Fruit fly (Drosophila melanogaster): Measurements from ENCODE around the gene CG12310.
A peak's percentile ranks its signal among the peaks of the same experiment; 100 is the strongest.

The CG12310 gene

DNA sequence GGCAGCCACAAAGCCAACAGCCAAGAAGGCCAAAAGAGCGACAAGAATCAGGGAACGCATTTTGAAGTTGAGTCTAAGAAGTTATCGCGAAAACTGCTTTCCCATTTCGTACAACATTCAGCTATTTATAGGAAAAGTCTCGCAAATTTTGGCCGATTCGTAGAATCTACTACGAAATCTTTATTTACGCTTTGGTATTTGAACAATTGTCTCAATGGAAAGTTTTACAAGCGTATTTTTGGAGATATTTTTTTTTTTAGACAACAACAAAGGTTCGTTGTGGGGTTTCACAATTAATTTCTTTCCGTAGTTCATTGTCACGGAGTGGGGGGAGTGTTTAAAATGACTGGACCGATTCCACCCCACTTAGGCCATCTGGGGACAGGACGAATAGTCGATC is at the start of gene CG12310:
TSS of gene CG12310 (minus strand) at position 101 of the 400 bp plus-strand sequence.
- TF ChIP-seq noc (tag; optimal IDR thresholded peaks at IDR 0.05), result no peak

DNA sequence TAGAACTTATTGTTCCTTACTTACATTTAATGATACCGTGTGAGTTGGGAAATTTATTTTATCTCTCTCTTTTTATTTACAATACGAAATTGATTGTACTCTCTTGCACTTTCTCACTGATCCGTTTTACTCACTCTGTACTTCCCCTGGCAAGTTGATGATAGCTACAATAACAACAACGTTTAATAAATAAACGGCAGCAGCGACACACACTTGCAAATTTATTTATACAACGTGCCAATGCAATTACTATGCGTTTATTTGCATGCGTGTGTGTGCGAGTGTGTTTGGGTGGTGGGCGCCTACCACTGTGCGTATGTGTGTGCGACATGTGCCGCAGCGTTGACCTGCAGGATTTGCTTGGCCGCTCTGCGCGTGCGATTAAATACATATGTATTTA is 48.9 kb upstream of the CG12310 start:
- no peak for TF ChIP-seq noc (tag; optimal IDR thresholded peaks at IDR 0.05)

DNA sequence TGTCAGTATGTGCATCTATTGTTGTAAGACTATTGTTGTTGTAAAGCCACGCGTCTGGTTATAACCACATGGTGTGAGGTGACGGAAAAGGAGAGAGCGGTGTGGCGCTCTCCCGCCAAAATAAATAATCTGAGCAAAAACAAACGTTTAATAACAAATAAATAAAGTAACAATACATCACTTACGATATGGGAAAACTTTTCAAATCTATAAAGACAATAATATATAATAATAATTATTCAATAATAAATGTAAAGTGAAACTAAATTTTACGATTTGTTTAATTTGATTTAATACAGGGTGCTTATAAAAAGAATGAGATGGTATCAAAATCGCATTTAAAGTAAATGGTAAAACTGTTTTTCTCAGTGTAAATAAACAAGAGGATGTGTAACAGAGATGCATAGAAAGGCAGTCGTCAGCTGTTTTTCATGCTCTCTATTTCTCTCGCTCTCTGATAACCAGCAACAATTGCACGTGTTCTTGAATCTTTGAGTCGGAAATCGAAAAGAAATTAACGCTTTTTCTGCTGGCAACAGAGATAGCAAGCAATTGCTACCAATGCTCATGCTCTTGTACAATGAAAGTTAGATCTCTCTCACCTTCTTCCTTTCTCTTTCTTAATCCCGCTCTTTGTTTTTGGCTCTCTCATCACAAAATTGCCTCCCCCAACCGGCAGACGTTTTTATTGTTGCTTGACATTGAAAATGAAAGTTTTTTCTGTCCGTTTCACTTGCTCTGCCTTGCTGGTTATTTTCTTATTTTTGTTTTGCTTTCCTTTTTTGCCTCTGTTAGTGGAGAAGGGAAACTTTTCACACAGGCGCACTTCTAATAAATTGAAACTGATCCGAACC is 48.3 kb upstream of the CG12310 start:
- TF ChIP-seq noc (tag; optimal IDR thresholded peaks at IDR 0.05), result peak; percentile 69

DNA sequence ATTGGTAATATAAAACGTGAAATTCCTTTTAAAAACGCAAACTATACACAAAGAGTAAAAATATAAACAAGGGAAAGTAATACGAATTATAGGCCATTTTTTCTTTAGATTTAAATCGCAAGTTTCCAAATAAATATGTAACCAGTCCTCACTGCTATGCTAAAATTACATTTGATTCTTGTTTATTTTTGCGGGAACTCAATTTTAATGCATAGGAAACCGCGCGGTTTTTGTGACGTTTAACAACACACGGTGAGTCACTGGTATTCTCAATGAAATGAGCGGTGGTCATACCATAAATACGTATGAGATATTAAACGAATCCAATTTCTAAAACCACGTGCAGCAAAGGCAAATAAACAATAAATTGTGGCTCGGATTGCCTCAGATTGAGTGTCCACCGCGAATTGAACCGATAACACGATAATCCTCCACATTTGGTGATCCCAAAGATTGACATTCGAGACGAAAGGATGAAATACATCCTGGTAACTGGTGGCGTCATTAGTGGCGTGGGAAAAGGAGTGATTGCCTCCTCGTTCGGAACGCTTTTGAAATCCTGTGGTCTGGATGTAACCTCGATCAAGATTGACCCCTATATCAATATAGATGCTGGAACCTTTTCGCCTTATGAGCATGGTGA is 47.4 kb upstream of the CG12310 start, which contains the start of gene Ctps:
TSS of gene Ctps (plus strand) at position 37 of the 643 bp plus-strand sequence.
- TF ChIP-seq noc (tag; optimal IDR thresholded peaks at IDR 0.05), result no peak

DNA sequence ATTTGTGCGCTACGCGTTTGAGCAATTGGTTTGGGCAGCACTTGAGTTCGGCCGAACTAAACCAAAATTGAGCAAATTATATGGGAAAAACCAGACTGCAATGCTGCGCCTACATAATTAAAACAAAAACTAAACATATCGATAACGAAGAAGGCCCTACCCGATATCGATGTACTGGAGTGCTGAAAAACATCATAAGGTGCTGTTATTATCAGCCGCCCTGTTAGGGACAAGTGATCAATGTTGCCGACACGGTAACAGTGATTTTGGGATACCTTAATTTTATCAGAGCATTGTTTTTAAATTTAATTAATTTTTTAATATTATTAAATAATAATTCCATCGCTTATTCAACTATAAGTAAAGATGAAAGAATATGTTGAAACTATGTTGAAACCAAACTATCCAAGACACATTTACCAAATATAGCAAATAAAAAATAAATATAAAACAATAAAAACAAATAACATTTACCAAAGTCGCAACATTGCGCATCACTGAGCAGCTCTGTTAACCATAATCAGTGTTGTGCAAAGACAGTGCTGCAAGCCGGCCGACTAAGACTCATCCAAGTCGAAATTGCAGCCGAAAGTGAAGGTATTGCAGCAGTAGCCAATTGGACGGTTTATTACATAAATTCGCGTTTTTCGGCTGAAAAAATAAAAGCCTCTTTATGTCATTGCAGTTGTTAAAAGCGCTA is 44.1 kb upstream of the CG12310 start, which contains the start of the genes sstn, Plp and GlyRS:
TSS of gene sstn (minus strand) at position 131 of the 700 bp plus-strand sequence.
TSS of gene Plp (minus strand) at position 136 of the 700 bp plus-strand sequence.
TSS of gene GlyRS (plus strand) at position 554 of the 700 bp plus-strand sequence.
- peak; percentile 58 for TF ChIP-seq noc (tag; optimal IDR thresholded peaks at IDR 0.05)

DNA sequence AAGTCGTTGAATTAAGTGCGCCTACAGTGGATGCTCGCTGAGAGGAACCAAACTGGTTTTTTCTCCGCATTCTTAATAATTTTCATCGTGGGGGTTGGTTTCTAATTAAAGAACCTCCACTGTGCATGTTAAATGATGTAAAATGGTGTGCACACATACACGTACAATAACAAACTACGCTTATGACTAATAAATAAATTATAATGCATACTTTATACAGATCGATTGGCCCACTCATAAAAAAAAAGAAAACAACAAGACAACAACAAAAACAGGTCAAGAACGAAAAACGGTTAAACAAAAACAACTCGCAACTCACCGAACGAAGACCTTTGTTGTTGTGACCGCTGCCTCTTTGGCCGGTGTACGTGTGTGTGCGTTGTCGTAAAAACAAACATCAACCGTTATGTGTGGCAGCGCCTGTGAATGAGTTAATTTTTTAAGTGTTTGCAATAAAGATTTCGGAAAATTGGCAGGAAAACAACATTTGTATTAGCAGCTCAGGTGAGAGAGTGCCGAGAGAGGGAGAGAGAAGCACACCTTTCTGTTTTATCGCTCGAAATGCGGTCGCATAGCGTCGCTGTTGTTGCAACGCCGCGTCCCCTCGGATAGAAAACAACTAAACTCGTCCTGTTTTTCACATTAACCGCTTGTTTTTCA is 43.5 kb upstream of the CG12310 start:
- no peak for TF ChIP-seq noc (tag; optimal IDR thresholded peaks at IDR 0.05)

DNA sequence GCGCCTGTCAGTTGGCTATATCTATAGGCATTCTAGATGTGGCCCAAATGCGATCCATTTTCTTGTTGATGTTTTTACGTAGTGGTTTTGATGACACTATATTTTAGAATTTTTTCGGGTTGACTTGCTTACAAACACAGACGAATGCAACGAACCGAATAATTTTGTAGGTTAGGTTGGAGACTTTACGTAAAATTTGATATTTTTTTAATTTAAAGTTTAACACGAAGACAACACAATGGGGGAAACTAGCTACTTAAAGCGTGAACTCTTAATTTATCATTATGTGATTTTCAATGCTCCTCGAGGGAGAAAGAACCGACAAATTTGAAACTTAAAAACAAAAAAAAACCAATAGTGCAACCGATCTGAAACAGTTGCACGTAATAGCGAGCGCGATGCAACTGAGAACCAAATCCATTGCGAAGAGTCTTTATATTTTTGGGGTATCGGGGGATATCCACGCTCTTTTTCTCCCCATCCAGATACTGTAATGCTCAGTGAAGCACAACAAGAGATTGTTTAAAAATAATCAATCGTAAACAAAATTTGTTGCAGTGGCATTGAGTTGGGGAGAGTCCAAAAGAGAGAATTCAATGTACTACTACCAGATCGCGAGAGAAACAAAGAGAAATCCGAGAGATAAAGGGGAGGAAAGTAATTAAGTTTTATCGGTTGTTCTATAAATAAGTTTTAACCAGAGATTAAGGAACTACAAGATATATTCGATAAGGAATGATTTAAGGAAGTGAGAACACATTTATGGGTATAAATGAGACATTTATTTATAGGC is 39.5 kb upstream of the CG12310 start:
- TF ChIP-seq noc (tag; optimal IDR thresholded peaks at IDR 0.05), result no peak

DNA sequence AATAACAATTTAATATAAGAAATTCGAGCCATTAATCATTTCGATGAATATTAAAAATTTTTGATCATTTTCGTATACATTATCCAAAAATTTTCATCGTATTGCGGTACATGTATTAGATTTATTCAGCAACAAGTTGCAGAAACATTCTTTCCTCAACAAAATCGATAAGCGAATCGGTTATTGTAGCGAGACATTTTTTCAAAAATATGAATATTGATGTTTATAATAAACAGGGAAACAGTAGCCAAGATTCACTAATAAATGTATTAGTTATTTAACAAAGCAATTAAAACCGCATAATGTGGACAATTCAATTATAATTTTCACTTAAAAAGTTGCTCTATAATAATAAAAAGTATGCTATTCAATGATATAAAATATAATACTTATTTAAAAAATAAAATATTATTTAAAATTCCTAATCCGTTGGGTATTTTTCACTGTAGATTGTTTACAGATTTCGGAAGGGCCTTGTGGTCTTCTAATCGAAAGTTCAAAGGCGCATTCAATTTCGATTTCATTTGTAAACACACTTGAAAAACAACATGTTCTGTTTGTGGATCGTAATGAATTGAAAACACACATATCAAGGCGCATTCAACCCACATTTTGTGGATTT is 38.6 kb upstream of the CG12310 start:
- no peak for TF ChIP-seq noc (tag; optimal IDR thresholded peaks at IDR 0.05)

DNA sequence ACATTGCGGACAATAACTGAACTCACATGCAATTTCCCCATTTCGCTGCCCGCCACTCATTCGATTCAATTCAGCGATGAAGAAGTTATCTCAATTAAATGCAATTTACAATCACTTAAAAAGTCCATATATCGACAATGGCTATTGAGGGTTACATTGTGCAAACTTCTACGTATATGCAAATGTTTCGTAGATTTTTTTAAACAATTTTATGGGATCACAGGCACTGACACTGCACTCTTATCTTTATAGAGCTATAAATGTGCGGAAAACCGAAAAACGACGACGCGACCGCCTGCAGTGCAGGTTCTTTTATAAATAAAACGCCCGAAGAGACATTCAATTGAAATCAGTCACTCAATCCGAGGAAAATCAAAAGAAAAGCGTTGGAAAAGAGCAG is 37.7 kb upstream of the CG12310 start:
- no peak for TF ChIP-seq noc (tag; optimal IDR thresholded peaks at IDR 0.05)

DNA sequence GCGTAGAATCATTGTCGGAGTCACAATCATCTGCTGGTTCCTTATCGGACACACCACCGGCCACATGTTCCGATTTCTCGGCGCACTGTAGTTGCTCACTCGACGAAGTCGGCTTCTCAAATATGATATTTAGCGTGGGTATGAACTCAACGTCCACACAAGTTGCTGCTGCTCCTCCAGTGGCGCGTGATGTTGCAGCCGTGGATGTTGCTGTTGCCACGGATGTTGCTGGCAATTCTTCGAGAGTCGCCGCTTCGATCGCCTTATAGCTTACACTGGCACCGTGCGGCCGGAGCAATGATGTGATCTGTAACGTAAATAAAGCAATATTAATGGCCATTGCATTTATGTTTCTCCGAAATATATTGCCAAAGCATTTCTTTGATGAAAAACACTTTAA is 33.7 kb upstream of the CG12310 start:
- no peak for TF ChIP-seq noc (tag; optimal IDR thresholded peaks at IDR 0.05)

DNA sequence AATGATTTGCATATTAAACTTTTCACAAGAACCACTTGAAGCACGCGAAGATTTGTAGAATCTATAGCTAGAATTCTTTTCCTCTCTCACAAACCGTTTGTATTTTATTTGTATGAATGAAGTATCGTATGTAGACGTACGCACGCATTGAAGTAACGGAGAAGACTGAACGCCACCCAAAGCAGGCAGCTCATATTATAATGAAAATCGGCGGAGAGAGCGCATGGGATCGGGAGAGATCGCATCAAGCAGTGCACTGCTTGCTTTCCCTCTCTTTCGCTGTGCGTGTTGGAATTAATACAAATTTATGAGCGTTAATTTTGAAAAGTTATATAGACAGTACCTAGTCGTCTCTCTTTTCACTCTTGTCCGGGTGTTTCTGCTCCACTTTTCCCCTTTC is 28.7 kb upstream of the CG12310 start:
- no peak for TF ChIP-seq noc (tag; optimal IDR thresholded peaks at IDR 0.05)

DNA sequence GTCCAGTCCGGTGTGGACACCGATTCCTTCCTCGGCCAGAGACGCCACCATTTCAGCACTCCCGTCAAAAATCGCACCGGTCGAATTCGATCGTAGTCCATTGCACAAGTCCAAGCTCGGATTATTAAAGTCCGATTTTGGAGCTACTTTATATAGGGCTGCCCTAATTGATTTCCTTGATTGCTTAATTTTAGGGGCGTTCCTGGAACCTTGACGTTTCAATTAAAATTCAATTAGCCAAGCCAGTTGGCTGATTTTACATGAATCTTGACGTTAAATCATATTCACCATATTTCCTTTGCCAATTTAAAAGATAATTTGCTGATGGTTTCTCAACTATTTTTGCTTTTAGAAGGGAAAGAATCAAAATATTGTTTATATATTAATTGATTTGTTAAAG is 27.7 kb upstream of the CG12310 start, which contains the start of gene Or71a:
TSS of gene Or71a (minus strand) at position 101 of the 400 bp plus-strand sequence.
- TF ChIP-seq noc (tag; optimal IDR thresholded peaks at IDR 0.05), result no peak

DNA sequence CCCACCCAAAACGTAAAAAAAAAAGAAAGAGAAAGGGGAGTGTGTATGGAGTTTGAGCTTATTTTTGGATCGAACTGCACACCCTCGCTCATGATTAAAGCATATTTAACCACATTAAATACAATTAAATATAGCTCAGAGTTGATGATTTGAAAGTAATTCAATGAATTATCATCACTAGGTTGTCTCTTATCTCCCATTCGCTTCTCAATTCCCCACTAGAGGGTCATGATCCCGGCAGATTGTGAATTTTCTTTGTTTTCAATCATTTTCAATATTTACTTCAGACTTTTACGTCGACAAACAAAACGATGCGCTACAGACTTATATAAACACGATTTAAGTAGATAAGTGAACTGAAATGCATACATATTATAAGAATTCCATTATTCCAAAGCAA is 25.8 kb upstream of the CG12310 start:
- TF ChIP-seq noc (tag; optimal IDR thresholded peaks at IDR 0.05), result no peak

DNA sequence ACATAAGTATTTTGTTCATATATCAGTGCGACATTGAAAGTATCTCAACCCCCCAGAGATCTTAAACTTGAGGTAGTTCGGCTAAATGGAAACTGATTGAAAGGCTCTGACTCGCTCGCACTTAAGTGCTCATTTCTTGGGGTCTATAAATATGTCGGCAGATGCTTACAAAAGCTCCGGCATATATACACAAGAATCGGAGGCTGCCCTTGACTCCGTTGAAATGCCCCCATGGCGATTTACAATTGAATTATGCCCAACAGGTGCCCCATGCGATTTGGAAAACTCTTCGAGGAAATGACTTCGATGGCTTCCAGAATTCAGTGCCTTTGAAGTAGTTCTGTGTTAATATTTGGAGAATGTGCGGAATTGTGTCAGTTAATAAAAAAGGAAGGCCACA is 23.1 kb upstream of the CG12310 start:
- no peak for TF ChIP-seq noc (tag; optimal IDR thresholded peaks at IDR 0.05)

Data from whole organism, larva.